Fruit fly (Drosophila melanogaster) whole organism, prepupa: Measurements from ENCODE around the gene Usp2.

ENCODE experiments used
- Blimp-1 ChIP-seq: fragments of 200-800 bp; sonication (Bioruptor generic); optimal IDR thresholded peaks from 3 replicates; lab custom pipeline; 2017; ENCODE audit warnings: missing biosample characterization, missing genetic modification characterization, mild to moderate bottlenecking, moderate library complexity, missing genetic modification reagents
- CG8632 ChIP-seq: fragments of 200-800 bp; sonication (Bioruptor generic); optimal IDR thresholded peaks from 3 replicates; lab custom pipeline; 2016; ENCODE audit warnings: missing biosample characterization, missing genetic modification characterization
- CG9139 ChIP-seq: fragments of 200-800 bp; sonication (Bioruptor generic); optimal IDR thresholded peaks from 3 replicates; lab custom pipeline; 2017; ENCODE audit warnings: missing biosample characterization, mild to moderate bottlenecking, missing genetic modification characterization
- Smox ChIP-seq: fragments of 200-800 bp; sonication (Bioruptor generic); optimal IDR thresholded peaks from 3 replicates; lab custom pipeline; 2016; ENCODE audit warnings: missing biosample characterization, missing genetic modification characterization
- Sox15 ChIP-seq: fragments of 200-800 bp; sonication (Bioruptor generic); optimal IDR thresholded peaks from 3 replicates; lab custom pipeline; 2016; ENCODE audit warnings: missing biosample characterization, missing genetic modification characterization
- net ChIP-seq: fragments of 200-800 bp; sonication (Bioruptor generic); optimal IDR thresholded peaks from 3 replicates; lab custom pipeline; 2016; ENCODE audit warnings: missing biosample characterization, missing genetic modification characterization

DNA sequence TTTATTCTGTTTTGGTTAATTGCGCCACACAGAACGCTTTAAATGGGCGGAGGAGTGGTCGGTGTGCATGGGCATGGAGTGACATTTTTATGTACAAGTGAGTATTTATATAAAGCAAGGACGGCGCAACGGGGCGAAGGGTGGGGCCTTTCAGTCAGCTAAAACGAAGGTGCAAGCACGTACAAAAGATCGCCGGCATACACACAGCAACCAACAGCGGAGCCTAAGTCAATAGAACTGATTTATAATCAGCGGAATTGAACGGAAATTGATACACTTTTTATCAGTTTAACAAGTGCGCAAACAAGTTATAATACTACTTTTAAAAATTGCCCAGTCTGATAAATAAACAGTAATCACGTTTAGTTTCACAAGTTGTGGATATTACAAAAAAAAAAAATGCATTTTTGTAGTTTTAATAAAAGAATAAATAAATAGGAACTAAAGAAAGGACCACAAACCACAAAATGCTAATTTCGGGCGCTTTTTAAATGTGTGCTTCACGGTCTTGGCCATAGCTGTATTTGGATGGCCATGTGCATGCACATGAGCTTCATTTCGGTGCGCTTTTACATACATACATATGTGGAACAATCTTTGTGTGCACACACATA, 23.7 kb downstream of the Usp2 start:
- TF ChIP-seq net (peak; percentile 59), CG8632 (peak; percentile 70), CG9139 (GFP tag; lab: Kevin White, UChicago) (no peak), Sox15 (GFP tag; lab: Kevin White, UChicago) (peak; percentile 35), Smox (GFP tag; lab: Kevin White, UChicago) (peak; percentile 66), Blimp-1 (GFP tag; lab: Kevin White, UChicago) (peak; percentile 44)
